Worm (Caenorhabditis elegans) whole organism, young adult: Measurements from ENCODE around the gene T28A8.8.
A peak's percentile ranks its signal among the peaks of the same experiment; 100 is the strongest.

Source experiments
- B0019.2 ChIP-seq: fragments of 200-800 bp; sonication (Bioruptor generic); conservative IDR thresholded peaks from 2 replicates; pipeline ENCODE4 v1.3.6; 2022; ENCODE audit warnings: missing genetic modification reagents, missing genetic modification characterization, missing compliant biosample characterization
- D2030.7 ChIP-seq: fragments of 200-800 bp; sonication (Bioruptor generic); IDR thresholded peaks from 2 replicates; pipeline ENCODE4 v1.3.6; 2022; ENCODE audit warnings: missing genetic modification reagents, missing genetic modification characterization, missing compliant biosample characterization
- F37B4.10 ChIP-seq: fragments of 200-800 bp; sonication (Bioruptor generic); IDR thresholded peaks from 2 replicates; pipeline ENCODE4 v1.3.6; 2022; ENCODE audit warnings: missing genetic modification characterization, missing compliant biosample characterization
- F49E8.2 ChIP-seq: sonication (generic microtip); optimal IDR thresholded peaks from 3 replicates; lab custom pipeline; 2017; ENCODE audit warnings: missing genetic modification characterization, mild to moderate bottlenecking, missing compliant biosample characterization, antibody characterized with exemption, moderate library complexity; ENCODE audit not compliant: insufficient read depth
- K12H6.12 ChIP-seq: fragments of 200-800 bp; sonication (Bioruptor generic); optimal IDR thresholded peaks from 2 replicates; lab custom pipeline; 2018; ENCODE audit warnings: mild to moderate bottlenecking, missing genetic modification characterization, missing compliant biosample characterization
- Y79H2A.3 ChIP-seq: fragments of 200-800 bp; sonication (Bioruptor generic); conservative IDR thresholded peaks from 2 replicates; pipeline ENCODE4 v1.3.6; 2022; ENCODE audit warnings: missing genetic modification reagents, missing genetic modification characterization, missing compliant biosample characterization
- akir-1 ChIP-seq: fragments of 200-800 bp; sonication (Bioruptor generic); optimal IDR thresholded peaks from 2 replicates; lab custom pipeline; 2018; ENCODE audit warnings: mild to moderate bottlenecking, missing genetic modification characterization, moderate library complexity, missing compliant biosample characterization
- athp-1 ChIP-seq: sonication (generic microtip); optimal IDR thresholded peaks from 2 replicates; lab custom pipeline; 2017; ENCODE audit warnings: mild to moderate bottlenecking, missing genetic modification characterization, missing compliant biosample characterization
- attf-3 ChIP-seq: fragments of 200-800 bp; sonication (Bioruptor generic); conservative IDR thresholded peaks from 2 replicates; pipeline ENCODE4 v1.3.6; 2022; ENCODE audit warnings: missing genetic modification reagents, missing genetic modification characterization, missing compliant biosample characterization
- bed-2 ChIP-seq: fragments of 200-800 bp; sonication (Bioruptor generic); IDR thresholded peaks from 2 replicates; pipeline ENCODE4 v1.3.6; 2022; ENCODE audit warnings: missing genetic modification reagents, missing genetic modification characterization, missing compliant biosample characterization
- ceh-27 ChIP-seq: fragments of 200-800 bp; sonication (Bioruptor generic); optimal IDR thresholded peaks from 2 replicates; lab custom pipeline; 2018; ENCODE audit warnings: mild to moderate bottlenecking, missing genetic modification characterization, moderate library complexity, missing compliant biosample characterization
- ceh-40 ChIP-seq: fragments of 200-800 bp; sonication (Bioruptor generic); IDR thresholded peaks from 2 replicates; pipeline ENCODE4 v1.3.6; 2022; ENCODE audit warnings: missing genetic modification characterization, missing compliant biosample characterization
- ceh-79 ChIP-seq: sonication (generic microtip); optimal IDR thresholded peaks from 2 replicates; lab custom pipeline; 2017; ENCODE audit warnings: mild to moderate bottlenecking, missing genetic modification characterization, missing compliant biosample characterization
- ceh-91 ChIP-seq: fragments of 200-800 bp; sonication (Bioruptor generic); IDR thresholded peaks from 2 replicates; pipeline ENCODE4 v1.3.6; 2022; ENCODE audit warnings: missing genetic modification reagents, missing genetic modification characterization, missing compliant biosample characterization
- chd-7 ChIP-seq: sonication (generic microtip); optimal IDR thresholded peaks from 2 replicates; lab custom pipeline; 2016; ENCODE audit warnings: mild to moderate bottlenecking, missing genetic modification characterization, moderate library complexity, missing compliant biosample characterization
- dpff-1 ChIP-seq: sonication (generic microtip); optimal IDR thresholded peaks from 2 replicates; lab custom pipeline; 2017; ENCODE audit warnings: mild to moderate bottlenecking, missing genetic modification characterization, missing compliant biosample characterization
- dpl-1 ChIP-seq: fragments of 150-350 bp; optimal IDR thresholded peaks from 2 replicates; lab custom pipeline; 2014; ENCODE audit warnings: missing biosample characterization, missing genetic modification reagents, missing genetic modification characterization
- egrh-3 ChIP-seq: fragments of 200-800 bp; sonication (Bioruptor generic); IDR thresholded peaks from 2 replicates; pipeline ENCODE4 v1.3.6; 2022; ENCODE audit warnings: missing genetic modification reagents, missing genetic modification characterization, missing compliant biosample characterization
- ekl-4 ChIP-seq: fragments of 200-800 bp; sonication (Bioruptor generic); IDR thresholded peaks from 2 replicates; pipeline ENCODE4 v1.3.6; 2022; ENCODE audit warnings: missing genetic modification reagents, missing genetic modification characterization, missing compliant biosample characterization
- ets-4 ChIP-seq: fragments of 200-800 bp; sonication (Bioruptor generic); optimal IDR thresholded peaks from 2 replicates; lab custom pipeline; 2018; ENCODE audit warnings: mild to moderate bottlenecking, missing genetic modification characterization, missing compliant biosample characterization
- gei-17 ChIP-seq: fragments of 200-800 bp; sonication (Bioruptor generic); optimal IDR thresholded peaks from 2 replicates; lab custom pipeline; 2018; ENCODE audit warnings: mild to moderate bottlenecking, missing genetic modification characterization, missing compliant biosample characterization
- him-1 ChIP-seq: sonication (generic microtip); optimal IDR thresholded peaks from 2 replicates; lab custom pipeline; 2016; ENCODE audit warnings: missing genotype, missing genetic modification reagents, missing genetic modification characterization, missing compliant biosample characterization
- hlh-12 ChIP-seq: sonication (generic microtip); optimal IDR thresholded peaks from 2 replicates; lab custom pipeline; 2016; ENCODE audit warnings: missing genetic modification characterization, missing compliant biosample characterization
- hmg-20 ChIP-seq: fragments of 200-800 bp; sonication (Bioruptor generic); IDR thresholded peaks from 2 replicates; pipeline ENCODE4 v1.3.6; 2022; ENCODE audit warnings: missing genetic modification reagents, missing genetic modification characterization, missing compliant biosample characterization
- hrde-1 ChIP-seq: sonication (generic microtip); optimal IDR thresholded peaks from 2 replicates; lab custom pipeline; 2016; ENCODE audit warnings: missing genetic modification characterization, mild to moderate bottlenecking, missing compliant biosample characterization, moderate library complexity, missing genotype, missing genetic modification reagents, borderline replicate concordance
- let-526 ChIP-seq: fragments of 200-800 bp; sonication (Bioruptor generic); IDR thresholded peaks from 2 replicates; pipeline ENCODE4 v1.3.6; 2022; ENCODE audit warnings: missing genetic modification reagents, missing genetic modification characterization, missing compliant biosample characterization
- let-607 ChIP-seq, 2 experiments: fragments of 200-800 bp in 1 of 2; sonication (Bioruptor generic) in 1 of 2; sonication (generic microtip) in 1 of 2; optimal IDR thresholded peaks; 2 replicates each; lab custom pipeline; 2016 to 2018; ENCODE audit warnings: mild to moderate bottlenecking in 2 of 2, missing compliant biosample characterization in 2 of 2, missing genetic modification characterization in 2 of 2, moderate library complexity in 2 of 2, missing genotype in 1 of 2
- lin-26 ChIP-seq: fragments of 200-800 bp; sonication (Bioruptor generic); IDR thresholded peaks from 2 replicates; pipeline ENCODE4 v1.3.6; 2022; ENCODE audit warnings: missing genetic modification reagents, missing genetic modification characterization, missing compliant biosample characterization
- lin-54 ChIP-seq: fragments of 200-800 bp; sonication (Bioruptor generic); optimal IDR thresholded peaks from 2 replicates; lab custom pipeline; 2018; ENCODE audit warnings: mild to moderate bottlenecking, missing genetic modification characterization, missing compliant biosample characterization
- lir-1 ChIP-seq: fragments of 200-800 bp; sonication (Bioruptor generic); conservative IDR thresholded peaks from 2 replicates; pipeline ENCODE4 v1.3.6; 2022; ENCODE audit warnings: missing genetic modification reagents, missing genetic modification characterization, missing compliant biosample characterization
- lsy-27 ChIP-seq: sonication (generic microtip); optimal IDR thresholded peaks from 2 replicates; lab custom pipeline; 2017; ENCODE audit warnings: missing genetic modification characterization, mild to moderate bottlenecking, missing compliant biosample characterization, antibody characterized with exemption, missing genotype, borderline replicate concordance; ENCODE audit not compliant: insufficient read depth
- madf-8 ChIP-seq: fragments of 200-800 bp; sonication (Bioruptor generic); conservative IDR thresholded peaks from 2 replicates; pipeline ENCODE4 v1.3.6; 2022; ENCODE audit warnings: missing genetic modification reagents, missing genetic modification characterization, missing compliant biosample characterization
- mel-28 ChIP-seq: sonication (generic microtip); optimal IDR thresholded peaks from 2 replicates; lab custom pipeline; 2016; ENCODE audit warnings: borderline replicate concordance, mild to moderate bottlenecking, missing genetic modification characterization, missing compliant biosample characterization
- nhr-120 ChIP-seq: fragments of 200-800 bp; sonication (Bioruptor generic); IDR thresholded peaks from 2 replicates; pipeline ENCODE4 v1.3.6; 2022; ENCODE audit warnings: missing genetic modification characterization, missing compliant biosample characterization
- nhr-90 ChIP-seq: sonication (generic microtip); optimal IDR thresholded peaks from 2 replicates; lab custom pipeline; 2016; ENCODE audit warnings: missing genotype, mild to moderate bottlenecking, missing genetic modification characterization, missing compliant biosample characterization
- pbrm-1 ChIP-seq: fragments of 200-800 bp; sonication (Bioruptor generic); IDR thresholded peaks from 2 replicates; pipeline ENCODE4 v1.3.6; 2022; ENCODE audit warnings: missing genetic modification reagents, missing genetic modification characterization, missing compliant biosample characterization
- rcor-1 ChIP-seq: fragments of 200-800 bp; sonication (Bioruptor generic); IDR thresholded peaks from 2 replicates; pipeline ENCODE4 v1.3.6; 2022; ENCODE audit warnings: missing genetic modification reagents, missing genetic modification characterization, missing compliant biosample characterization
- rec-8 ChIP-seq, 2 experiments: sonication (generic microtip); optimal IDR thresholded peaks; 2 replicates each; lab custom pipeline; 2016; ENCODE audit warnings: mild to moderate bottlenecking in 2 of 2, missing genetic modification characterization in 2 of 2, missing genetic modification reagents in 2 of 2, missing genotype in 2 of 2, missing biosample characterization in 1 of 2, missing compliant biosample characterization in 1 of 2, moderate library complexity in 1 of 2
- snpc-1.1 ChIP-seq: sonication (generic microtip); optimal IDR thresholded peaks from 2 replicates; lab custom pipeline; 2017; ENCODE audit warnings: missing genetic modification characterization, mild to moderate bottlenecking, missing compliant biosample characterization, antibody characterized with exemption, moderate library complexity, missing genotype, missing genetic modification reagents; ENCODE audit not compliant: insufficient read depth
- snpc-3.4 ChIP-seq: sonication (generic microtip); optimal IDR thresholded peaks from 2 replicates; lab custom pipeline; 2017; ENCODE audit warnings: missing genetic modification characterization, mild to moderate bottlenecking, missing compliant biosample characterization, antibody characterized with exemption, moderate library complexity, missing genotype, missing genetic modification reagents
- sptf-2 ChIP-seq: fragments of 200-800 bp; sonication (Bioruptor generic); optimal IDR thresholded peaks from 2 replicates; lab custom pipeline; 2018; ENCODE audit warnings: mild to moderate bottlenecking, missing genetic modification characterization, missing compliant biosample characterization
- ztf-18 ChIP-seq: sonication (generic microtip); optimal IDR thresholded peaks from 2 replicates; lab custom pipeline; 2016; ENCODE audit warnings: missing genotype, mild to moderate bottlenecking, missing genetic modification characterization, missing compliant biosample characterization
- ztf-22 ChIP-seq: fragments of 200-800 bp; sonication (Bioruptor generic); optimal IDR thresholded peaks from 2 replicates; lab custom pipeline; 2018; ENCODE audit warnings: mild to moderate bottlenecking, missing genetic modification characterization, moderate library complexity, missing compliant biosample characterization
- ztf-28 ChIP-seq: fragments of 200-800 bp; sonication (Bioruptor generic); IDR thresholded peaks from 2 replicates; pipeline ENCODE4 v1.3.6; 2022; ENCODE audit warnings: missing genetic modification reagents, missing genetic modification characterization, missing compliant biosample characterization

T28A8.8 gene

ce11 chrIII:13462965-13463783 is 39.4 kb upstream of the T28A8.8 start, which contains the start of gene ant-1.1 (continued):
- peak; percentile 99 for TF ChIP-seq lin-54 (GFP tag; lab: Kevin White, UChicago)
- peak; percentile 19 for TF ChIP-seq ceh-79 (tag; lab: Kevin White, UChicago)
- no peak for TF ChIP-seq ceh-40 (GFP tag; lab: Robert Waterston, UW)
- no peak for TF ChIP-seq akir-1 (GFP tag; lab: Kevin White, UChicago)
- TF ChIP-seq let-607 (tag; optimal IDR thresholded peaks at IDR 0.05; lab: Kevin White, UChicago): peak; percentile 14 to 77
- peak; percentile 89 for TF ChIP-seq ceh-27 (GFP tag; lab: Kevin White, UChicago)
- peak; percentile 78 for TF ChIP-seq ceh-91
- peak; percentile 53; the same call in 1 of the 2 replicates for TF ChIP-seq attf-3 (GFP tag; lab: Robert Waterston, UW)
- peak; percentile 77 for TF ChIP-seq snpc-3.4 (tag; lab: Kevin White, UChicago)
- TF ChIP-seq egrh-3 (GFP tag; lab: Robert Waterston, UW): peak; percentile 88
- peak; percentile 54; the same call in 1 of the 2 replicates for TF ChIP-seq let-526 (GFP tag; lab: Robert Waterston, UW)
- TF ChIP-seq bed-2 (GFP tag; lab: Robert Waterston, UW): no peak
- peak; percentile 87 for TF ChIP-seq rcor-1
- TF ChIP-seq lsy-27 (tag; lab: Kevin White, UChicago): no peak
- TF ChIP-seq dpl-1: peak; percentile 86
- no peak for TF ChIP-seq hrde-1
- no peak for TF ChIP-seq him-1
- peak; percentile 85 for TF ChIP-seq K12H6.12 (tag; lab: Kevin White, UChicago)
- peak; percentile 45 for TF ChIP-seq gei-17
- peak; percentile 69; the same call in 1 of the 2 replicates for TF ChIP-seq lin-26 (GFP tag; lab: Robert Waterston, UW)
- TF ChIP-seq mel-28: peak; percentile 38
- peak; percentile 10 for TF ChIP-seq F49E8.2 (tag; lab: Kevin White, UChicago)
- peak; percentile 29; the same call in 1 of the 2 replicates for TF ChIP-seq madf-8 (GFP tag; lab: Robert Waterston, UW)
- peak; percentile 68 for TF ChIP-seq hmg-20 (GFP tag; lab: Robert Waterston, UW)
- TF ChIP-seq hlh-12 (tag; lab: Kevin White, UChicago): no peak
- TF ChIP-seq nhr-90 (tag; lab: Kevin White, UChicago): no peak
- TF ChIP-seq chd-7 (tag; lab: Kevin White, UChicago): peak; percentile 66
- peak; percentile 53 for TF ChIP-seq ets-4 (GFP tag; lab: Kevin White, UChicago)
- peak; percentile 22 for TF ChIP-seq sptf-2 (GFP tag; lab: Kevin White, UChicago)
- no peak for TF ChIP-seq dpff-1 (tag; lab: Kevin White, UChicago)
- no peak for TF ChIP-seq ztf-22 (GFP tag; lab: Kevin White, UChicago)
- TF ChIP-seq D2030.7: peak; percentile 88
- no peak for TF ChIP-seq snpc-1.1 (tag; lab: Kevin White, UChicago)
- no peak for TF ChIP-seq Y79H2A.3 (GFP tag; lab: Robert Waterston, UW)
- no peak for TF ChIP-seq nhr-120 (GFP tag; lab: Robert Waterston, UW)
- TF ChIP-seq ztf-18 (tag; lab: Kevin White, UChicago): peak; percentile 87
- TF ChIP-seq F37B4.10 (GFP tag; lab: Robert Waterston, UW): no peak
- TF ChIP-seq pbrm-1 (GFP tag; lab: Robert Waterston, UW): peak; percentile 91
- peak; percentile 81 for TF ChIP-seq athp-1 (tag; lab: Kevin White, UChicago)
- 0 out of 2 replicates have a peak, but pooled peaks have one; percentile 4 for TF ChIP-seq B0019.2 (GFP tag; lab: Robert Waterston, UW)
- peak; percentile 88 for TF ChIP-seq lir-1
- TF ChIP-seq ekl-4 (GFP tag; lab: Robert Waterston, UW): peak; percentile 92
- TF ChIP-seq ztf-28: peak; percentile 73; the same call in 1 of the 2 replicates
- TF ChIP-seq rec-8 (tag; optimal IDR thresholded peaks at IDR 0.05; lab: Kevin White, UChicago): no peak
